Comparison of ENCODE assay signal across 1 fruit fly cellular context in genomic region chr2L:18145253-18145652, dm6.
TF ChIP-seq lines count a peak whose summit lies in the region.

No protein-coding gene starts in this region.

TF ChIP-seq in whole organism, embryonic, 481 proteins besides CTCF, POLR2A, EP300 and RAD21 (continued from another document and continues in another):
- TF ChIP-seq Bgb (GFP tag; IDR thresholded peaks at IDR 0.05; lab: Robert Waterston, UW; ENCODE audit: partially characterized antibody) (no peak), Atf6 (GFP tag; IDR thresholded peaks at IDR 0.05; lab: Robert Waterston, UW) (peak; percentile 62), hth (optimal IDR thresholded peaks at IDR 0.05; lab: Kevin White, UChicago) (no peak), inv (GFP tag; IDR thresholded peaks at IDR 0.05; lab: Robert Waterston, UW; ENCODE audit: partially characterized antibody) (no peak), CG4360 (GFP tag; IDR thresholded peaks at IDR 0.05; lab: Robert Waterston, UW) (peak; percentile 62; the same call in 1 of the 2 replicates), sima (GFP tag; optimal IDR thresholded peaks at IDR 0.05; lab: Kevin White, UChicago) (peak; percentile 23), Gug (GFP tag; IDR thresholded peaks at IDR 0.05; lab: Robert Waterston, UW) (peak; percentile 77), CG5245 (GFP tag; optimal IDR thresholded peaks at IDR 0.05; lab: Kevin White, UChicago) (peak; percentile 89), ems (GFP tag; optimal IDR thresholded peaks at IDR 0.05; lab: Kevin White, UChicago) (peak; percentile 83), slbo (GFP tag; IDR thresholded peaks at IDR 0.05; lab: Robert Waterston, UW) (peak; percentile 82), D19A (tag; optimal IDR thresholded peaks at IDR 0.05; lab: Kevin White, UChicago) (peak; percentile 85), Tbp (GFP tag; optimal IDR thresholded peaks at IDR 0.05; lab: Kevin White, UChicago) (no peak), Ets65A (GFP tag; lab: Kevin White, UChicago) (peak; percentile 96), sna (GFP tag; IDR thresholded peaks at IDR 0.05; lab: Robert Waterston, UW; ENCODE audit: partially characterized antibody) (no peak), CG12744 (GFP tag; optimal IDR thresholded peaks at IDR 0.05; lab: Kevin White, UChicago) (peak; percentile 80), C15 (GFP tag; IDR thresholded peaks at IDR 0.05; lab: Robert Waterston, UW) (peak; percentile 49; the same call in 1 of the 3 replicates), tap (tag; optimal IDR thresholded peaks at IDR 0.05; lab: Kevin White, UChicago) (peak; percentile 48), ranshi (GFP tag; IDR thresholded peaks at IDR 0.05; lab: Robert Waterston, UW) (peak; percentile 79; the same call in 1 of the 2 replicates), CG16813 (GFP tag; IDR thresholded peaks at IDR 0.05; lab: Robert Waterston, UW; ENCODE audit: partially characterized antibody) (no peak), CG4820 (GFP tag; optimal IDR thresholded peaks at IDR 0.05; lab: Kevin White, UChicago) (peak; percentile 87), mld (GFP tag; IDR thresholded peaks at IDR 0.05; lab: Robert Waterston, UW; ENCODE audit: partially characterized antibody) (no peak), CG6175 (GFP tag; IDR thresholded peaks at IDR 0.05; lab: Robert Waterston, UW) (peak; percentile 33; the same call in 1 of the 3 replicates), Camta (GFP tag; optimal IDR thresholded peaks at IDR 0.05; lab: Kevin White, UChicago) (peak; percentile 87), Hr3 (GFP tag; optimal IDR thresholded peaks at IDR 0.05; lab: Kevin White, UChicago) (peak; percentile 81), chm (GFP tag; IDR thresholded peaks at IDR 0.05; lab: Robert Waterston, UW) (peak; percentile 90), ERR (GFP tag; optimal IDR thresholded peaks at IDR 0.05; lab: Kevin White, UChicago) (peak; percentile 60), CG13296 (GFP tag; optimal IDR thresholded peaks at IDR 0.05; lab: Kevin White, UChicago) (peak; percentile 3), az2 (GFP tag; optimal IDR thresholded peaks at IDR 0.05; lab: Kevin White, UChicago) (peak; percentile 82), Hmx (GFP tag; optimal IDR thresholded peaks at IDR 0.05; lab: Kevin White, UChicago) (peak; percentile 51), CG4404 (GFP tag; IDR thresholded peaks at IDR 0.05; lab: Robert Waterston, UW) (peak; percentile 98), lbe (GFP tag; optimal IDR thresholded peaks at IDR 0.05; lab: Kevin White, UChicago) (peak; percentile 92), tna (GFP tag; IDR thresholded peaks at IDR 0.05; lab: Robert Waterston, UW; ENCODE audit: partially characterized antibody) (no peak), CG2889 (GFP tag; IDR thresholded peaks at IDR 0.05; lab: Robert Waterston, UW) (peak; percentile 71; the same call in 2 of the 3 replicates), CG2199 (GFP tag; IDR thresholded peaks at IDR 0.05; lab: Robert Waterston, UW) (peak; percentile 91; the same call in 2 of the 3 replicates), run (tag; optimal IDR thresholded peaks at IDR 0.05; lab: Kevin White, UChicago) (no peak), CG8359 (GFP tag; optimal IDR thresholded peaks at IDR 0.05; lab: Kevin White, UChicago; ENCODE audit: borderline replicate concordance) (peak; percentile 71), Eip74EF (GFP tag; optimal IDR thresholded peaks at IDR 0.05; lab: Kevin White, UChicago) (peak in 1 of 2 experiments; percentile 49), lmd (GFP tag; IDR thresholded peaks at IDR 0.05; lab: Robert Waterston, UW) (peak; percentile 86), dpn (GFP tag; optimal IDR thresholded peaks at IDR 0.05; lab: Kevin White, UChicago) (peak; percentile 85 to 90), her (GFP tag; optimal IDR thresholded peaks at IDR 0.05; lab: Kevin White, UChicago) (peak; percentile 79), fd64A (GFP tag; optimal IDR thresholded peaks at IDR 0.05; lab: Kevin White, UChicago) (no peak), CG3281 (GFP tag; optimal IDR thresholded peaks at IDR 0.05; lab: Kevin White, UChicago) (peak; percentile 65), CG6683 (GFP tag; optimal IDR thresholded peaks at IDR 0.05; lab: Kevin White, UChicago) (peak; percentile 22), sug (tag; optimal IDR thresholded peaks at IDR 0.05; lab: Kevin White, UChicago) (no peak), CG2678 (tag; optimal IDR thresholded peaks at IDR 0.05; lab: Kevin White, UChicago) (peak; percentile 79), Lim3 (GFP tag; IDR thresholded peaks at IDR 0.05; lab: Robert Waterston, UW) (no peak), crp (GFP tag; optimal IDR thresholded peaks at IDR 0.05; lab: Kevin White, UChicago) (peak in 1 of 2 experiments; percentile 35), sens (GFP tag; lab: Kevin White, UChicago) (peak; percentile 98), CG14441 (GFP tag; IDR thresholded peaks at IDR 0.05; lab: Robert Waterston, UW) (peak; percentile 75), dati (GFP tag; IDR thresholded peaks at IDR 0.05; lab: Robert Waterston, UW) (peak; percentile 47; the same call in 1 of the 2 replicates), B-H1 (GFP tag; IDR thresholded peaks at IDR 0.05; lab: Robert Waterston, UW) (peak; percentile 39; the same call in 1 of the 3 replicates), NFAT (GFP tag; IDR thresholded peaks at IDR 0.05; lab: Robert Waterston, UW) (peak; percentile 66), gcm (GFP tag; optimal IDR thresholded peaks at IDR 0.05; lab: Kevin White, UChicago) (peak; percentile 92), z (GFP tag; IDR thresholded peaks at IDR 0.05; lab: Robert Waterston, UW) (peak; percentile 62; the same call in 1 of the 3 replicates), Vsx1 (GFP tag; optimal IDR thresholded peaks at IDR 0.05; lab: Kevin White, UChicago) (peak; percentile 76), CG1233 (GFP tag; optimal IDR thresholded peaks at IDR 0.05; lab: Kevin White, UChicago) (peak; percentile 81), cad (GFP tag; optimal IDR thresholded peaks at IDR 0.05; lab: Kevin White, UChicago) (no peak), CG3847 (GFP tag; IDR thresholded peaks at IDR 0.05; lab: Robert Waterston, UW) (peak; percentile 42; the same call in 1 of the 2 replicates), lab (GFP tag; optimal IDR thresholded peaks at IDR 0.05; lab: Kevin White, UChicago) (peak; percentile 84), Hsf (GFP tag; optimal IDR thresholded peaks at IDR 0.05; lab: Kevin White, UChicago) (peak; percentile 87), vfl (GFP tag; optimal IDR thresholded peaks at IDR 0.05; lab: Kevin White, UChicago) (peak; percentile 82), amos (GFP tag; IDR thresholded peaks at IDR 0.05; lab: Robert Waterston, UW; ENCODE audit: partially characterized antibody) (no peak), phol (tag; optimal IDR thresholded peaks at IDR 0.05; lab: Kevin White, UChicago) (peak; percentile 89), CG4617 (GFP tag; optimal IDR thresholded peaks at IDR 0.05; lab: Kevin White, UChicago; ENCODE audit: borderline replicate concordance) (peak; percentile 65), tll (GFP tag; optimal IDR thresholded peaks at IDR 0.05; lab: Kevin White, UChicago) (peak in 1 of 2 experiments; percentile 74), D19B (GFP tag; optimal IDR thresholded peaks at IDR 0.05; lab: Kevin White, UChicago) (peak; percentile 62), nerfin-2 (GFP tag; IDR thresholded peaks at IDR 0.05; lab: Robert Waterston, UW; ENCODE audit: partially characterized antibody) (no peak), danr (GFP tag; IDR thresholded peaks at IDR 0.05; lab: Robert Waterston, UW) (peak; percentile 51; the same call in 1 of the 2 replicates), pzg (GFP tag; optimal IDR thresholded peaks at IDR 0.05; lab: Kevin White, UChicago) (no peak), bcd (GFP tag; optimal IDR thresholded peaks at IDR 0.05; lab: Kevin White, UChicago) (peak; percentile 84), CG10321 (GFP tag; IDR thresholded peaks at IDR 0.05; lab: Robert Waterston, UW) (0 out of 2 replicates have a peak, but pooled peaks have one; percentile 14), CG16815 (GFP tag; optimal IDR thresholded peaks at IDR 0.05; lab: Kevin White, UChicago) (peak; percentile 96), CG11723 (GFP tag; optimal IDR thresholded peaks at IDR 0.05; lab: Kevin White, UChicago) (peak; percentile 57), prd (optimal IDR thresholded peaks at IDR 0.05; lab: Kevin White, UChicago) (no peak), prd (GFP tag; IDR thresholded peaks at IDR 0.05; lab: Robert Waterston, UW) (peak; percentile 97), dimm (GFP tag; IDR thresholded peaks at IDR 0.05; lab: Robert Waterston, UW) (peak; percentile 44; the same call in 1 of the 2 replicates), Dad (GFP tag; optimal IDR thresholded peaks at IDR 0.05; lab: Kevin White, UChicago) (peak; percentile 77), crc (GFP tag; optimal IDR thresholded peaks at IDR 0.05; lab: Kevin White, UChicago) (peak; percentile 74), gcm2 (GFP tag; optimal IDR thresholded peaks at IDR 0.05; lab: Kevin White, UChicago) (peak; percentile 50), NfI (GFP tag; optimal IDR thresholded peaks at IDR 0.05; lab: Kevin White, UChicago) (peak; percentile 65), CG7786 (GFP tag; optimal IDR thresholded peaks at IDR 0.05; lab: Kevin White, UChicago) (peak; percentile 91), ash1 (GFP tag; optimal IDR thresholded peaks at IDR 0.05; lab: Kevin White, UChicago) (peak; percentile 53), Oaz (GFP tag; IDR thresholded peaks at IDR 0.05; lab: Robert Waterston, UW) (peak; percentile 49; the same call in 1 of the 2 replicates), nom (GFP tag; optimal IDR thresholded peaks at IDR 0.05; lab: Kevin White, UChicago) (peak; percentile 82), CG9727 (GFP tag; optimal IDR thresholded peaks at IDR 0.05; lab: Kevin White, UChicago) (peak; percentile 98), CG3838 (GFP tag; optimal IDR thresholded peaks at IDR 0.05; lab: Kevin White, UChicago) (peak; percentile 51), sc (optimal IDR thresholded peaks at IDR 0.05; lab: Kevin White, UChicago) (no peak), sc (GFP tag; optimal IDR thresholded peaks at IDR 0.05; lab: Kevin White, UChicago) (peak; percentile 70), BEAF-32 (GFP tag; optimal IDR thresholded peaks at IDR 0.05; lab: Kevin White, UChicago) (no peak), dmrt11E (tag; optimal IDR thresholded peaks at IDR 0.05; lab: Kevin White, UChicago) (peak; percentile 98), sqz (GFP tag; optimal IDR thresholded peaks at IDR 0.05; lab: Kevin White, UChicago) (peak; percentile 42), CG3407 (GFP tag; optimal IDR thresholded peaks at IDR 0.05; lab: Kevin White, UChicago) (peak; percentile 71), tio (GFP tag; optimal IDR thresholded peaks at IDR 0.05; lab: Kevin White, UChicago) (peak; percentile 86), Gsc (GFP tag; IDR thresholded peaks at IDR 0.05; lab: Robert Waterston, UW) (peak; percentile 72; the same call in 1 of the 2 replicates), CG34224 (GFP tag; IDR thresholded peaks at IDR 0.05; lab: Robert Waterston, UW; ENCODE audit: partially characterized antibody) (no peak), CG2120 (GFP tag; optimal IDR thresholded peaks at IDR 0.05; lab: Kevin White, UChicago) (peak; percentile 76), Deaf1 (tag; optimal IDR thresholded peaks at IDR 0.05; lab: Kevin White, UChicago) (peak; percentile 35), Mrtf (GFP tag; IDR thresholded peaks at IDR 0.05; lab: Robert Waterston, UW) (peak; percentile 70; the same call in 2 of the 3 replicates), CG3995 (GFP tag; optimal IDR thresholded peaks at IDR 0.05; lab: Kevin White, UChicago) (no peak), abd-A (tag; optimal IDR thresholded peaks at IDR 0.05; lab: Kevin White, UChicago) (no peak), CG31224 (GFP tag; IDR thresholded peaks at IDR 0.05; lab: Robert Waterston, UW) (peak; percentile 61), CG7556 (GFP tag; optimal IDR thresholded peaks at IDR 0.05; lab: Kevin White, UChicago) (peak; percentile 83), oc (tag; optimal IDR thresholded peaks at IDR 0.05; lab: Kevin White, UChicago) (peak; percentile 73), en (GFP tag; optimal IDR thresholded peaks at IDR 0.05; lab: Kevin White, UChicago) (peak; percentile 78), toy (GFP tag; IDR thresholded peaks at IDR 0.05; lab: Robert Waterston, UW) (no peak), onecut (GFP tag; IDR thresholded peaks at IDR 0.05; lab: Robert Waterston, UW) (peak; percentile 80), CG34376 (GFP tag; optimal IDR thresholded peaks at IDR 0.05; lab: Kevin White, UChicago) (no peak), pnt (GFP tag; optimal IDR thresholded peaks at IDR 0.05; lab: Kevin White, UChicago) (peak; percentile 87), CG1529 (GFP tag; optimal IDR thresholded peaks at IDR 0.05; lab: Kevin White, UChicago) (peak; percentile 69), hbn (GFP tag; IDR thresholded peaks at IDR 0.05; lab: Robert Waterston, UW; ENCODE audit: partially characterized antibody) (no peak), HmgZ (tag; optimal IDR thresholded peaks at IDR 0.05; lab: Kevin White, UChicago) (peak; percentile 57), CG18011 (GFP tag; optimal IDR thresholded peaks at IDR 0.05; lab: Kevin White, UChicago) (peak; percentile 43), ind (GFP tag; optimal IDR thresholded peaks at IDR 0.05; lab: Kevin White, UChicago) (peak; percentile 77), stwl (tag; optimal IDR thresholded peaks at IDR 0.05; lab: Kevin White, UChicago) (peak; percentile 71), Dek (tag; optimal IDR thresholded peaks at IDR 0.05; lab: Kevin White, UChicago) (peak; percentile 62), trh (GFP tag; optimal IDR thresholded peaks at IDR 0.05; lab: Kevin White, UChicago) (peak; percentile 64), Poxn (GFP tag; IDR thresholded peaks at IDR 0.05; lab: Robert Waterston, UW) (peak; percentile 44; the same call in 1 of the 2 replicates), CG15601 (tag; optimal IDR thresholded peaks at IDR 0.05; lab: Kevin White, UChicago) (peak; percentile 67), unpg (GFP tag; optimal IDR thresholded peaks at IDR 0.05; lab: Kevin White, UChicago) (peak; percentile 85), NC2β (GFP tag; optimal IDR thresholded peaks at IDR 0.05; lab: Kevin White, UChicago) (peak; percentile 91), CG43689 (GFP tag; IDR thresholded peaks at IDR 0.05; lab: Robert Waterston, UW) (no peak), Atf-2 (GFP tag; optimal IDR thresholded peaks at IDR 0.05; lab: Kevin White, UChicago) (peak; percentile 80), ara (GFP tag; IDR thresholded peaks at IDR 0.05; lab: Robert Waterston, UW) (peak; percentile 97), CG12391 (tag; optimal IDR thresholded peaks at IDR 0.05; lab: Kevin White, UChicago) (peak; percentile 91), salm (tag; optimal IDR thresholded peaks at IDR 0.05; lab: Kevin White, UChicago) (peak; percentile 27), bowl (GFP tag; IDR thresholded peaks at IDR 0.05; lab: Robert Waterston, UW) (no peak), org-1 (GFP tag; optimal IDR thresholded peaks at IDR 0.05; lab: Kevin White, UChicago) (peak; percentile 83), Rx (GFP tag; IDR thresholded peaks at IDR 0.05; lab: Robert Waterston, UW) (peak; percentile 79)
